Fruit fly (Drosophila melanogaster) whole organism, embryonic: ENCODE measurements around the gene Bili.

Experiments used
- ATbp ChIP-seq: fragments of 200-800 bp; sonication (Bioruptor generic); optimal IDR thresholded peaks from 2 replicates; lab custom pipeline; 2017; ENCODE audit warnings: missing biosample characterization, mild to moderate bottlenecking, missing genetic modification characterization, missing genetic modification reagents
- CG10209 ChIP-seq: fragments of 200-800 bp; sonication (Bioruptor generic); optimal IDR thresholded peaks from 3 replicates; lab custom pipeline; 2017; ENCODE audit warnings: missing biosample characterization, mild to moderate bottlenecking, missing genetic modification characterization, missing genetic modification reagents
- CG10462 ChIP-seq: fragments of 200-800 bp; sonication (Bioruptor generic); optimal IDR thresholded peaks from 2 replicates; lab custom pipeline; 2016; ENCODE audit warnings: missing biosample characterization, missing genetic modification characterization
- CG11456 ChIP-seq: fragments of 200-800 bp; sonication (Bioruptor generic); IDR thresholded peaks from 3 replicates; pipeline ENCODE4 v1.3.6; 2022; ENCODE audit warnings: missing biosample characterization, missing genetic modification characterization
- CG11504 ChIP-seq: fragments of 200-800 bp; sonication (Bioruptor generic); optimal IDR thresholded peaks from 3 replicates; lab custom pipeline; 2019; ENCODE audit warnings: missing biosample characterization, mild to moderate bottlenecking, missing genetic modification characterization, moderate library complexity
- CG11695 ChIP-seq: fragments of 200-800 bp; sonication (Bioruptor generic); IDR thresholded peaks from 3 replicates; pipeline ENCODE4 v1.3.6; 2022; ENCODE audit warnings: missing biosample characterization, missing genetic modification characterization
- CG15269 ChIP-seq: fragments of 200-800 bp; sonication (Bioruptor generic); optimal IDR thresholded peaks from 2 replicates; lab custom pipeline; 2018; ENCODE audit warnings: missing biosample characterization, mild to moderate bottlenecking, missing genetic modification characterization, moderate library complexity
- CG16863 ChIP-seq: fragments of 200-800 bp; sonication (Bioruptor generic); optimal IDR thresholded peaks from 3 replicates; lab custom pipeline; 2016; ENCODE audit warnings: missing biosample characterization, missing genetic modification characterization
- CG1792 ChIP-seq: fragments of 200-800 bp; sonication (Bioruptor generic); optimal IDR thresholded peaks from 2 replicates; lab custom pipeline; 2016; ENCODE audit warnings: missing biosample characterization, missing genetic modification characterization
- CG2202 ChIP-seq: fragments of 200-800 bp; sonication (Bioruptor generic); optimal IDR thresholded peaks from 2 replicates; lab custom pipeline; 2018; ENCODE audit warnings: missing biosample characterization, mild to moderate bottlenecking, missing genetic modification characterization
- CG2712 ChIP-seq: fragments of 200-800 bp; optimal IDR thresholded peaks from 3 replicates; lab custom pipeline; 2019; ENCODE audit warnings: missing biosample characterization, mild to moderate bottlenecking, missing genetic modification characterization, moderate library complexity
- CG3281 ChIP-seq: fragments of 200-800 bp; sonication (Bioruptor generic); optimal IDR thresholded peaks from 3 replicates; lab custom pipeline; 2017; ENCODE audit warnings: missing biosample characterization, mild to moderate bottlenecking, missing genetic modification characterization
- CG4360 ChIP-seq: fragments of 200-800 bp; sonication (Bioruptor generic); IDR thresholded peaks from 2 replicates; pipeline ENCODE4 v1.3.6; 2022; ENCODE audit warnings: missing biosample characterization, missing genetic modification characterization
- CG4820 ChIP-seq: fragments of 200-800 bp; sonication (Bioruptor generic); optimal IDR thresholded peaks from 3 replicates; lab custom pipeline; 2016; ENCODE audit warnings: missing biosample characterization, missing genetic modification characterization
- CG5953 ChIP-seq: fragments of 200-800 bp; sonication (Bioruptor generic); IDR thresholded peaks from 2 replicates; pipeline ENCODE4 v1.3.6; 2022; ENCODE audit warnings: missing biosample characterization, missing genetic modification characterization
- D19A ChIP-seq: fragments of 200-800 bp; optimal IDR thresholded peaks from 3 replicates; lab custom pipeline; 2019; ENCODE audit warnings: missing biosample characterization, mild to moderate bottlenecking, missing genetic modification characterization, moderate library complexity
- Dbx ChIP-seq: fragments of 200-800 bp; sonication (Bioruptor generic); IDR thresholded peaks from 3 replicates; pipeline ENCODE4 v1.3.6; 2022; ENCODE audit warnings: missing biosample characterization, missing genetic modification characterization
- Dip3 ChIP-seq: fragments of 200-800 bp; sonication (Bioruptor generic); optimal IDR thresholded peaks from 3 replicates; lab custom pipeline; 2016; ENCODE audit warnings: missing biosample characterization, missing genetic modification characterization
- HLH3B ChIP-seq: fragments of 200-800 bp; sonication (Bioruptor generic); IDR thresholded peaks from 2 replicates; pipeline ENCODE4 v1.3.6; 2022; ENCODE audit warnings: missing biosample characterization, missing genetic modification characterization
- Lpt ChIP-seq: fragments of >200 bp; optimal IDR thresholded peaks from 2 replicates; lab custom pipeline; 2018; ENCODE audit warnings: missing biosample characterization, missing genetic modification characterization
- Med ChIP-seq: fragments of 200-800 bp; sonication (Bioruptor generic); peaks from one replicate; lab custom pipeline; 2016; ENCODE audit warnings: missing biosample characterization, missing genetic modification characterization, mild to moderate bottlenecking, inconsistent platforms, moderate library complexity
- Mes4 ChIP-seq: fragments of 200-800 bp; sonication (Bioruptor generic); optimal IDR thresholded peaks from 2 replicates; lab custom pipeline; 2016; ENCODE audit warnings: missing biosample characterization, missing genetic modification characterization
- Opbp ChIP-seq: fragments of 200-800 bp; sonication (Bioruptor generic); IDR thresholded peaks from 3 replicates; pipeline ENCODE4 v1.3.6; 2022; ENCODE audit warnings: missing biosample characterization, missing genetic modification characterization; ENCODE audit not compliant: partially characterized antibody
- Ssrp ChIP-seq: fragments of 200-800 bp; sonication (Bioruptor generic); optimal IDR thresholded peaks from 2 replicates; lab custom pipeline; 2018; ENCODE audit warnings: missing biosample characterization, mild to moderate bottlenecking, missing genetic modification characterization, moderate library complexity
- Xrp1 ChIP-seq: fragments of 200-800 bp; sonication (Bioruptor generic); IDR thresholded peaks from 2 replicates; pipeline ENCODE4 v1.3.6; 2022; ENCODE audit warnings: missing biosample characterization, missing genetic modification characterization
- ap ChIP-seq: fragments of 200-800 bp; sonication (Bioruptor generic); IDR thresholded peaks from 2 replicates; pipeline ENCODE4 v1.3.6; 2022; ENCODE audit warnings: missing biosample characterization, missing genetic modification characterization
- bab2 ChIP-seq: fragments of 200-800 bp; sonication (Bioruptor generic); optimal IDR thresholded peaks from 2 replicates; lab custom pipeline; 2016; ENCODE audit warnings: missing biosample characterization, missing genetic modification characterization
- corto ChIP-seq: fragments of 200-800 bp; sonication (Bioruptor generic); optimal IDR thresholded peaks from 2 replicates; lab custom pipeline; 2016; ENCODE audit warnings: missing biosample characterization, mild to moderate bottlenecking, missing genetic modification characterization, moderate library complexity
- dan ChIP-seq: fragments of 200-800 bp; sonication (Bioruptor generic); IDR thresholded peaks from 2 replicates; pipeline ENCODE4 v1.3.6; 2022; ENCODE audit warnings: missing biosample characterization, missing genetic modification characterization
- danr ChIP-seq: fragments of 200-800 bp; sonication (Bioruptor generic); IDR thresholded peaks from 2 replicates; pipeline ENCODE4 v1.3.6; 2022; ENCODE audit warnings: missing biosample characterization, missing genetic modification characterization
- dmrt99B ChIP-seq: fragments of 200-800 bp; sonication (Bioruptor generic); optimal IDR thresholded peaks from 2 replicates; lab custom pipeline; 2018; ENCODE audit warnings: missing biosample characterization, mild to moderate bottlenecking, missing genetic modification characterization, moderate library complexity
- dysf ChIP-seq: fragments of 200-800 bp; sonication (Bioruptor generic); IDR thresholded peaks from 3 replicates; pipeline ENCODE4 v1.3.6; 2022; ENCODE audit warnings: missing biosample characterization, missing genetic modification characterization
- ftz-f1 ChIP-seq: fragments of 200-800 bp; sonication (Bioruptor generic); optimal IDR thresholded peaks from 2 replicates; lab custom pipeline; 2016; ENCODE audit warnings: missing biosample characterization, missing genetic modification characterization
- gem ChIP-seq: fragments of 200-800 bp; sonication (Bioruptor generic); optimal IDR thresholded peaks from 2 replicates; lab custom pipeline; 2019; ENCODE audit warnings: missing biosample characterization, mild to moderate bottlenecking, missing genetic modification characterization, moderate library complexity
- grau ChIP-seq: fragments of 200-800 bp; optimal IDR thresholded peaks from 3 replicates; lab custom pipeline; 2019; ENCODE audit warnings: missing biosample characterization, mild to moderate bottlenecking, missing genetic modification characterization, moderate library complexity
- jigr1 ChIP-seq: fragments of 200-800 bp; sonication (Bioruptor generic); IDR thresholded peaks from 3 replicates; pipeline ENCODE4 v1.3.6; 2022; ENCODE audit warnings: missing biosample characterization, missing genetic modification characterization
- lmd ChIP-seq: fragments of 200-800 bp; sonication (Bioruptor generic); IDR thresholded peaks from 2 replicates; pipeline ENCODE4 v1.3.6; 2022; ENCODE audit warnings: missing biosample characterization, missing genetic modification characterization
- otp ChIP-seq: fragments of 200-800 bp; sonication (Bioruptor generic); IDR thresholded peaks from 3 replicates; pipeline ENCODE4, ENCODE4 v1.3.6; 2022; ENCODE audit warnings: missing biosample characterization, missing genetic modification characterization
- pnt ChIP-seq: fragments of 200-800 bp; sonication (Bioruptor generic); optimal IDR thresholded peaks from 3 replicates; lab custom pipeline; 2016; ENCODE audit warnings: missing biosample characterization, missing genetic modification characterization
- ranshi ChIP-seq: fragments of 200-800 bp; sonication (Bioruptor generic); IDR thresholded peaks from 2 replicates; pipeline ENCODE4 v1.3.6; 2022; ENCODE audit warnings: missing biosample characterization, missing genetic modification characterization
- sd ChIP-seq: fragments of 200-800 bp; sonication (Bioruptor generic); optimal IDR thresholded peaks from 3 replicates; lab custom pipeline; 2018; ENCODE audit warnings: missing biosample characterization, mild to moderate bottlenecking, missing genetic modification characterization, moderate library complexity
- sens ChIP-seq: fragments of 200-800 bp; sonication (Bioruptor generic); peaks from one replicate; lab custom pipeline; 2016; ENCODE audit warnings: missing biosample characterization, missing genetic modification characterization
- sqz ChIP-seq: fragments of 200-800 bp; sonication (Bioruptor generic); optimal IDR thresholded peaks from 3 replicates; lab custom pipeline; 2018; ENCODE audit warnings: missing biosample characterization, mild to moderate bottlenecking, missing genetic modification characterization
- stwl ChIP-seq: fragments of 200-800 bp; sonication (Bioruptor generic); optimal IDR thresholded peaks from 3 replicates; lab custom pipeline; 2018; ENCODE audit warnings: missing biosample characterization, mild to moderate bottlenecking, missing genetic modification characterization, moderate library complexity
- tap ChIP-seq: fragments of 200-800 bp; optimal IDR thresholded peaks from 3 replicates; lab custom pipeline; 2019; ENCODE audit warnings: missing biosample characterization, mild to moderate bottlenecking, missing genetic modification characterization, moderate library complexity
- tin ChIP-seq: fragments of 200-800 bp; sonication (Bioruptor generic); optimal IDR thresholded peaks from 3 replicates; lab custom pipeline; 2016; ENCODE audit warnings: missing biosample characterization, missing genetic modification characterization
- tio ChIP-seq: fragments of 200-800 bp; sonication (Bioruptor generic); optimal IDR thresholded peaks from 2 replicates; lab custom pipeline; 2017; ENCODE audit warnings: missing biosample characterization, missing genetic modification characterization, inconsistent platforms
- ttk ChIP-seq: fragments of 200-800 bp; sonication (Bioruptor generic); IDR thresholded peaks from 2 replicates; pipeline ENCODE4 v2.1.2; 2022; ENCODE audit warnings: missing biosample characterization, missing genetic modification characterization

The Bili gene

dm6 chr3R:25176517-25176916, 45.4 kb downstream of the Bili start (continued):
- TF ChIP-seq dmrt99B (tag; lab: Kevin White, UChicago) (peak; percentile 23), HLH3B (GFP tag; lab: Robert Waterston, UW) (0 out of 2 replicates have a peak, but pooled peaks have one; percentile 5), sens (peak; percentile 51), CG11504 (tag; lab: Kevin White, UChicago) (peak; percentile 28), Lpt (GFP tag; lab: Kevin White, UChicago) (no peak)

- TF ChIP-seq dysf (GFP tag; lab: Robert Waterston, UW), result no peak
- TF ChIP-seq D19A (tag; lab: Kevin White, UChicago), result peak; percentile 67
- TF ChIP-seq otp, result no peak
- no peak for TF ChIP-seq CG10462
Observed at dm6 chr3R:25177429-25177828, 46.3 kb downstream of the Bili start.

dm6 chr3R:25178521-25178920, 47.4 kb downstream of the Bili start:
- peak; percentile 9 for TF ChIP-seq stwl
- TF ChIP-seq ap (GFP tag; lab: Robert Waterston, UW), result peak; percentile 73
- TF ChIP-seq CG4360 (GFP tag; lab: Robert Waterston, UW), result peak; percentile 31; the same call in 1 of the 2 replicates
- TF ChIP-seq CG2712, result peak; percentile 80
- TF ChIP-seq ATbp (GFP tag; lab: Kevin White, UChicago), result peak; percentile 22
- peak; percentile 43 for TF ChIP-seq CG16863 (GFP tag; lab: Kevin White, UChicago)
- TF ChIP-seq tio, result peak; percentile 78
- TF ChIP-seq Dip3, result no peak
- peak; percentile 14 for TF ChIP-seq corto (GFP tag; lab: Kevin White, UChicago)
- TF ChIP-seq tin (GFP tag; lab: Kevin White, UChicago), result peak; percentile 52
- 0 out of 3 replicates have a peak, but pooled peaks have one; percentile 15 for TF ChIP-seq Dbx
- TF ChIP-seq CG1792, result no peak
- TF ChIP-seq CG3281 (GFP tag; lab: Kevin White, UChicago), result no peak
- peak; percentile 64; the same call in 1 of the 2 replicates for TF ChIP-seq ranshi (GFP tag; lab: Robert Waterston, UW)
- TF ChIP-seq sd, result no peak
- peak; percentile 66 for TF ChIP-seq Med
- TF ChIP-seq bab2 (GFP tag; lab: Kevin White, UChicago), result no peak
- peak; percentile 25 for TF ChIP-seq CG4820 (GFP tag; lab: Kevin White, UChicago)
- peak; percentile 57 for TF ChIP-seq CG15269 (tag; lab: Kevin White, UChicago)
- peak; percentile 79 for TF ChIP-seq gem (tag; lab: Kevin White, UChicago)
- 0 out of 2 replicates have a peak, but pooled peaks have one; percentile 59 for TF ChIP-seq CG5953 (GFP tag; lab: Robert Waterston, UW)
- peak; percentile 74 for TF ChIP-seq CG10209 (GFP tag; lab: Kevin White, UChicago)
- peak; percentile 53 for TF ChIP-seq Mes4 (GFP tag; lab: Kevin White, UChicago)
- TF ChIP-seq pnt (GFP tag; lab: Kevin White, UChicago), result peak; percentile 3
- peak; percentile 73 for TF ChIP-seq dmrt99B (tag; lab: Kevin White, UChicago)
- TF ChIP-seq tap, result peak; percentile 19
- TF ChIP-seq Xrp1 (GFP tag; lab: Robert Waterston, UW), result peak; percentile 88
- TF ChIP-seq ftz-f1 (GFP tag; lab: Kevin White, UChicago), result no peak
- TF ChIP-seq sqz (GFP tag; lab: Kevin White, UChicago), result no peak
- peak; percentile 50; the same call in 1 of the 2 replicates for TF ChIP-seq lmd
- 0 out of 3 replicates have a peak, but pooled peaks have one; percentile 59 for TF ChIP-seq jigr1 (GFP tag; lab: Robert Waterston, UW)
- peak; percentile 81 for TF ChIP-seq Ssrp (tag; lab: Kevin White, UChicago)
- TF ChIP-seq CG2202, result peak; percentile 70
- no peak for TF ChIP-seq Opbp
- peak; percentile 68; the same call in 2 of the 3 replicates for TF ChIP-seq CG11695 (GFP tag; lab: Robert Waterston, UW)
- TF ChIP-seq danr (GFP tag; lab: Robert Waterston, UW), result peak; percentile 54; the same call in 1 of the 2 replicates
- TF ChIP-seq CG11456 (GFP tag; lab: Robert Waterston, UW), result peak; percentile 61; the same call in 1 of the 3 replicates
- peak; percentile 93 for TF ChIP-seq dan (GFP tag; lab: Robert Waterston, UW)
- TF ChIP-seq ttk (GFP tag; lab: Robert Waterston, UW), result peak; percentile 61; the same call in 1 of the 2 replicates
- peak; percentile 60 for TF ChIP-seq CG11504 (tag; lab: Kevin White, UChicago)
- peak; percentile 69 for TF ChIP-seq grau (tag; lab: Kevin White, UChicago)
